Worm (Caenorhabditis elegans) whole organism, mixed stage, embryonic: ENCODE data around the gene ZK1320.11.

Experiments used
- bed-3 ChIP-seq: fragments of 200-800 bp; sonication (Bioruptor generic); optimal IDR thresholded peaks from 3 replicates; lab custom pipeline; 2018; ENCODE audit warnings: mild to moderate bottlenecking, missing genetic modification characterization, moderate library complexity, missing compliant biosample characterization
- blmp-1 ChIP-seq: fragments of 150-350 bp; optimal IDR thresholded peaks from 2 replicates; lab custom pipeline; 2014; ENCODE audit warnings: missing biosample characterization, missing genetic modification characterization
- ces-1 ChIP-seq: fragments of 150-350 bp; optimal IDR thresholded peaks from 2 replicates; lab custom pipeline; 2014; ENCODE audit warnings: missing biosample characterization, missing genetic modification reagents, missing genetic modification characterization
- elt-1 ChIP-seq: sonication (generic microtip); optimal IDR thresholded peaks from 2 replicates; lab custom pipeline; 2017; ENCODE audit warnings: missing genetic modification characterization, mild to moderate bottlenecking, missing compliant biosample characterization, antibody characterized with exemption, moderate library complexity, borderline replicate concordance; ENCODE audit not compliant: insufficient read depth
- elt-3 ChIP-seq: fragments of 150-350 bp; optimal IDR thresholded peaks from 2 replicates; lab custom pipeline; 2014; ENCODE audit warnings: missing biosample characterization, missing genetic modification characterization
- lsy-2 ChIP-seq: fragments of 150-350 bp; optimal IDR thresholded peaks from 2 replicates; lab custom pipeline; 2014; ENCODE audit warnings: missing biosample characterization, missing genetic modification characterization
- mls-2 ChIP-seq: sonication (generic microtip); optimal IDR thresholded peaks from 2 replicates; lab custom pipeline; 2016; ENCODE audit warnings: mild to moderate bottlenecking, missing genetic modification characterization, moderate library complexity, missing compliant biosample characterization
- pha-4 ChIP-seq: fragments of 150-350 bp; optimal IDR thresholded peaks from 2 replicates; lab custom pipeline; 2018; ENCODE audit warnings: missing biosample characterization, missing genetic modification reagents, missing genetic modification characterization
- zip-8 ChIP-seq: fragments of 150-350 bp; optimal IDR thresholded peaks from 2 replicates; lab custom pipeline; 2014; ENCODE audit warnings: missing biosample characterization, missing genetic modification characterization
- ztf-11 ChIP-seq: fragments of 150-350 bp; optimal IDR thresholded peaks from 2 replicates; lab custom pipeline; 2014; ENCODE audit warnings: missing biosample characterization, missing genetic modification characterization

ce11 chrII:9703601-9704000 is 36.2 kb downstream of the ZK1320.11 start, which contains the start of gene mop-25.2:
- no peak for TF ChIP-seq elt-1
- no peak for TF ChIP-seq elt-3 (tag; lab: Kevin White, UChicago)
- TF ChIP-seq blmp-1 (tag; lab: Kevin White, UChicago): no peak
- no peak for TF ChIP-seq ztf-11 (tag; lab: Kevin White, UChicago)
- TF ChIP-seq pha-4 (tag; lab: Kevin White, UChicago): no peak
- no peak for TF ChIP-seq mls-2 (tag; lab: Kevin White, UChicago)
- TF ChIP-seq zip-8 (tag; lab: Kevin White, UChicago): no peak
- TF ChIP-seq lsy-2 (tag; lab: Kevin White, UChicago): no peak
- TF ChIP-seq ces-1 (GFP tag; lab: Kevin White, UChicago): no peak
- TF ChIP-seq bed-3 (GFP tag; lab: Kevin White, UChicago): no peak
